Worm (Caenorhabditis elegans) whole organism, L2 larva: ENCODE data around the gene cku-80.

Source experiments
- R02D3.7 ChIP-seq: fragments of 150-350 bp; optimal IDR thresholded peaks from 2 replicates; lab custom pipeline; 2014; ENCODE audit warnings: missing biosample characterization, missing genetic modification characterization
- ceh-82 ChIP-seq: fragments of 150-350 bp; optimal IDR thresholded peaks from 2 replicates; lab custom pipeline; 2014; ENCODE audit warnings: missing biosample characterization, missing genetic modification characterization
- egl-27 ChIP-seq: sonication (generic microtip); optimal IDR thresholded peaks from 3 replicates; lab custom pipeline; 2017; ENCODE audit warnings: missing biosample characterization, missing genetic modification reagents, missing genetic modification characterization
- lin-39 ChIP-seq: fragments of 150-350 bp; optimal IDR thresholded peaks from 2 replicates; lab custom pipeline; 2014; ENCODE audit warnings: missing biosample characterization, missing genetic modification reagents, missing genetic modification characterization

- TF ChIP-seq lin-39 (tag; lab: Kevin White, UChicago) (no peak), ceh-82 (tag; lab: Kevin White, UChicago) (no peak), R02D3.7 (tag; lab: Kevin White, UChicago) (no peak), egl-27 (tag; lab: Kevin White, UChicago) (no peak)
These were observed 30.4 kb downstream of the cku-80 start, which contains the start of gene ceh-43 for ce11 chrIII:4449893-4450579.
